Fruit fly (Drosophila melanogaster): ENCODE results near the gene Rop.

Rop gene

DNA sequence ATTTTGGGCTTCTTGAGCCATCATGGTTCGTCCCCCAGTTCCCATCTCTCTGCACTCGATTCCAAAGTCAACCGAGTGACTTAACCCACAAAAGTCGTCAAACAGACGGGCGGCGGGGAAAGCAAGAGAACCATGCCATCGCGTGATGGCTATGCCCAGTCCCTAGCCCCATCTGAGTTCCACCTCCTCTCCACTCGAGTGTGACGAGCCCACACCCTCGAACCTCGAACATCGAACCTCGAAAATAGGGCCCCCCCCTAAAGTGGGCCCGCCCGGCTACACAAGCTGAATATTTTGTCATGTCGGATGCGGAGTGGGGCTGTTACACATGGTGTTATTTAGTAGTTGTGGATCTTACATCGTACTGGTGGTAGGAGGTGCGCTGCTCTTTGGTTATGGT, 42.2 kb downstream of the Rop start (continued):
- TF ChIP-seq Pdp1 (GFP tag; optimal IDR thresholded peaks at IDR 0.05) (peak in 1 of 2 experiments; percentile 31), dimm (GFP tag; IDR thresholded peaks at IDR 0.05) (no peak), TFAM (GFP tag; optimal IDR thresholded peaks at IDR 0.05) (no peak), zfh2 (GFP tag; optimal IDR thresholded peaks at IDR 0.05) (no peak), disco-r (GFP tag; optimal IDR thresholded peaks at IDR 0.05) (no peak), crc (GFP tag; optimal IDR thresholded peaks at IDR 0.05) (no peak), CG4328 (GFP tag; optimal IDR thresholded peaks at IDR 0.05) (no peak), wdn (GFP tag; IDR thresholded peaks at IDR 0.05) (no peak), gt (GFP tag; IDR thresholded peaks at IDR 0.05) (no peak), CG6854 (GFP tag; optimal IDR thresholded peaks at IDR 0.05) (no peak), Max (GFP tag; optimal IDR thresholded peaks at IDR 0.05) (no peak), exex (tag; optimal IDR thresholded peaks at IDR 0.05) (no peak), CG31365 (tag; optimal IDR thresholded peaks at IDR 0.05) (no peak), gcm2 (GFP tag; optimal IDR thresholded peaks at IDR 0.05) (no peak), nau (GFP tag; optimal IDR thresholded peaks at IDR 0.05) (no peak), zfh1 (GFP tag; IDR thresholded peaks at IDR 0.05) (no peak), Sry-δ (GFP tag; optimal IDR thresholded peaks at IDR 0.05) (no peak), CG10565 (GFP tag; optimal IDR thresholded peaks at IDR 0.05) (no peak), CG2120 (GFP tag; optimal IDR thresholded peaks at IDR 0.05) (no peak), Med (GFP tag) (peak; percentile 80), scrt (GFP tag; optimal IDR thresholded peaks at IDR 0.05) (no peak), CG7928 (GFP tag; optimal IDR thresholded peaks at IDR 0.05) (no peak), H15 (GFP tag; IDR thresholded peaks at IDR 0.05) (no peak), shn (GFP tag; optimal IDR thresholded peaks at IDR 0.05) (no peak), Hand (GFP tag; optimal IDR thresholded peaks at IDR 0.05) (no peak), en (GFP tag; optimal IDR thresholded peaks at IDR 0.05) (no peak), toy (GFP tag; IDR thresholded peaks at IDR 0.05) (no peak), emc (GFP tag; optimal IDR thresholded peaks at IDR 0.05) (no peak), row (GFP tag; IDR thresholded peaks at IDR 0.05) (no peak), trh (GFP tag; optimal IDR thresholded peaks at IDR 0.05) (no peak), CG13894 (tag; optimal IDR thresholded peaks at IDR 0.05) (no peak), CG6654 (GFP tag; optimal IDR thresholded peaks at IDR 0.05) (no peak), Usf (GFP tag; optimal IDR thresholded peaks at IDR 0.05) (no peak), dpn (GFP tag; optimal IDR thresholded peaks at IDR 0.05) (no peak), Doc2 (GFP tag; IDR thresholded peaks at IDR 0.05) (no peak), CG4730 (GFP tag; IDR thresholded peaks at IDR 0.05) (no peak), cwo (GFP tag; optimal IDR thresholded peaks at IDR 0.05) (peak; percentile 31), CG17385 (GFP tag; optimal IDR thresholded peaks at IDR 0.05) (no peak), CG18262 (tag; optimal IDR thresholded peaks at IDR 0.05) (no peak)

DNA sequence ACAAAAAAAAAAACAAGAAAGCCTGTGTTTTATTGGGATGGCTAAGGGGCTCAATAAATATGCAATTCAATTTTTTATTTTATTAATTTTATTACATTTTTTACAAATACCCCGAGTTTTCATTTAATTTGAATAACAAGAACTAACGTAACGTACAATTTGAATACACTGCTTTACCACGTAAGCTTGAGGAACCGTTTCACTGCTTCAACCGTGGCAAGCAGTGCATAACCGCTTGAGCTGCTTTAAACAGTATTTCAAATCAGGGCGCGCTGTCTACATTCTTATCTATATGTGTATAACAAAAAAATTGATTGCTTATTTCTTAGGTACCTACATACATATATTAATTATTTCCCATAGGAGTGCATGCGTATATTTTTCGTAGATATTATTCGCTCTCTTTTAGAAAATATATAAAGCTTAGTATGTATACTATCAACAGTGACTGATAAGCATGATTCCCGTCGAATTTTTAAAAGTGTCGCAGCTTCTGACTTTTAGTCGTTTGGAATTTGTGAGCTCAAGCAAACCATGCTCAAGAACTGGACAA, 46.0 kb downstream of the Rop start, which contains the start of gene CG14990:
CG14990 (plus strand) TSS at position 503 of the 553 bp plus-strand sequence.
- no peak for TF ChIP-seq sqz (GFP tag; optimal IDR thresholded peaks at IDR 0.05)
- no peak for TF ChIP-seq hbn (GFP tag; IDR thresholded peaks at IDR 0.05; ENCODE audit: partially characterized antibody)
- TF ChIP-seq amos (GFP tag; IDR thresholded peaks at IDR 0.05; ENCODE audit: partially characterized antibody): no peak
- peak; percentile 100 for TF ChIP-seq CG9437 (GFP tag; optimal IDR thresholded peaks at IDR 0.05)
- no peak for TF ChIP-seq CG8765 (GFP tag; IDR thresholded peaks at IDR 0.05)
- peak; percentile 46 for TF ChIP-seq CG8290 (GFP tag; optimal IDR thresholded peaks at IDR 0.05)
- peak in 1 of 2 experiments; percentile 56 for TF ChIP-seq CG8290 (tag; optimal IDR thresholded peaks at IDR 0.05)
- peak in 1 of 3 experiments; percentile 5 for TF ChIP-seq lola (GFP tag; optimal IDR thresholded peaks at IDR 0.05)
- no peak for TF ChIP-seq rib (GFP tag; IDR thresholded peaks at IDR 0.05)
- peak; percentile 75 for TF ChIP-seq Med (GFP tag)
- peak; percentile 2 for TF ChIP-seq HmgD (GFP tag; optimal IDR thresholded peaks at IDR 0.05)
- peak; percentile 74; the same call in 1 of the 4 replicates for TF ChIP-seq chinmo (GFP tag; IDR thresholded peaks at IDR 0.05; ENCODE audit: partially characterized antibody)
- no peak for TF ChIP-seq org-1 (GFP tag; optimal IDR thresholded peaks at IDR 0.05)
- peak; percentile 3 for TF ChIP-seq tap (tag; optimal IDR thresholded peaks at IDR 0.05)
- no peak for TF ChIP-seq ftz-f1 (GFP tag; optimal IDR thresholded peaks at IDR 0.05)
- TF ChIP-seq Tbp (GFP tag; optimal IDR thresholded peaks at IDR 0.05): no peak
